Worm (Caenorhabditis elegans): Measurements from ENCODE around the gene srb-11.

DNA sequence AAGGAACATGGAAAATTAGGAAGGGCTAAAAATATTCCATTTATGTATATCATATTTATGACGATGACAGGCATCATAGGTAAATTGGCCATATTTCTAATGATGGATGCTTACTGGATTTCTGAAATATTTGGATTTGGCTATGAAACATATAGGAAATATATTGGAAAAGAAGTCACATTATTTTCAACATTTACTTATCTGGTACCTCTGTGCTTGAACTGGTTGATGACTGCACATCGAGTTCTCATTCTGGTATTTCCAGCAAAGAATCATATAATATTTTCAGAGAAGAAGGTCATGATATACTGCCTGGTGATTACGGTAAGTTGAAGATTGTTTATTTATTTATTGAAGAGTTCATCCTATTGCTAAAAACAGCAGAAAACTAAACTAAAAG lies 39.9 kb upstream of the srb-11 start, which contains the start of gene srxa-5:
- TF ChIP-seq ham-2 (GFP tag; optimal IDR thresholded peaks at IDR 0.05) (no peak), sem-2 (GFP tag; optimal IDR thresholded peaks at IDR 0.05) (no peak), sptf-1 (tag; optimal IDR thresholded peaks at IDR 0.05) (no peak), pha-4 (tag; optimal IDR thresholded peaks at IDR 0.05) (no peak)
